Worm (Caenorhabditis elegans) whole organism, L3 larva: ENCODE data around the gene F35C11.6.

ENCODE experiments used
- ZK546.5 ChIP-seq: sonication (generic microtip); optimal IDR thresholded peaks from 2 replicates; lab custom pipeline; 2017; ENCODE audit warnings: missing biosample characterization, missing genetic modification characterization
- ceh-9 ChIP-seq: sonication (generic microtip); optimal IDR thresholded peaks from 2 replicates; lab custom pipeline; 2018; ENCODE audit warnings: missing biosample characterization, missing genetic modification characterization
- mdl-1 ChIP-seq: fragments of 150-350 bp; optimal IDR thresholded peaks from 2 replicates; lab custom pipeline; 2014; ENCODE audit warnings: missing biosample characterization, missing genetic modification characterization
- nhr-11 ChIP-seq: fragments of 150-350 bp; optimal IDR thresholded peaks from 2 replicates; lab custom pipeline; 2014; ENCODE audit warnings: missing biosample characterization, missing genetic modification characterization
- nhr-237 ChIP-seq: fragments of 150-350 bp; optimal IDR thresholded peaks from 2 replicates; lab custom pipeline; 2014; ENCODE audit warnings: missing biosample characterization, missing genetic modification characterization
- nhr-28 ChIP-seq: fragments of 150-350 bp; optimal IDR thresholded peaks from 2 replicates; lab custom pipeline; 2014; ENCODE audit warnings: missing biosample characterization, missing genetic modification characterization
- nhr-76 ChIP-seq: fragments of 150-350 bp; sonication (generic microtip); optimal IDR thresholded peaks from 5 replicates; lab custom pipeline; 2014; ENCODE audit warnings: missing biosample characterization, missing genetic modification characterization
- pqm-1 ChIP-seq: fragments of 150-350 bp; optimal IDR thresholded peaks from 2 replicates; lab custom pipeline; 2017; ENCODE audit warnings: missing biosample characterization, missing genetic modification characterization, inconsistent platforms
- ztf-11 ChIP-seq: fragments of 150-350 bp; optimal IDR thresholded peaks from 2 replicates; lab custom pipeline; 2014; ENCODE audit warnings: missing biosample characterization, missing genetic modification characterization

- TF ChIP-seq nhr-237 (tag; lab: Kevin White, UChicago) = no peak
- TF ChIP-seq nhr-76 (tag; lab: Kevin White, UChicago) = no peak
- TF ChIP-seq nhr-28 (tag; lab: Kevin White, UChicago) = no peak
- no peak for TF ChIP-seq nhr-11 (tag; lab: Kevin White, UChicago)
- no peak for TF ChIP-seq pqm-1 (tag; lab: Kevin White, UChicago)
- TF ChIP-seq ZK546.5 = no peak
- TF ChIP-seq mdl-1 (tag; lab: Kevin White, UChicago) = no peak
- TF ChIP-seq ceh-9 (tag; lab: Kevin White, UChicago) = no peak
- TF ChIP-seq ztf-11 (tag; lab: Kevin White, UChicago) = no peak
Observed at ce11 chrII:8249710-8250109, 9.2 kb downstream of the F35C11.6 start.
